Fruit fly (Drosophila melanogaster) whole organism, adult: Measurements from ENCODE around the gene CG12507.

Source experiments
- CG5204 ChIP-seq: fragments of 200-800 bp; sonication (Bioruptor generic); optimal IDR thresholded peaks from 2 replicates; lab custom pipeline; 2016; ENCODE audit warnings: missing biosample characterization, missing genetic modification characterization
- CG7101 ChIP-seq: fragments of 200-800 bp; sonication (Bioruptor generic); optimal IDR thresholded peaks from 2 replicates; lab custom pipeline; 2018; ENCODE audit warnings: missing biosample characterization, mild to moderate bottlenecking, missing genetic modification characterization, moderate library complexity
- Clk ChIP-seq: fragments of 200-800 bp; sonication (Bioruptor generic); optimal IDR thresholded peaks from 2 replicates; lab custom pipeline; 2017; ENCODE audit warnings: missing biosample characterization, missing genetic modification characterization

DNA sequence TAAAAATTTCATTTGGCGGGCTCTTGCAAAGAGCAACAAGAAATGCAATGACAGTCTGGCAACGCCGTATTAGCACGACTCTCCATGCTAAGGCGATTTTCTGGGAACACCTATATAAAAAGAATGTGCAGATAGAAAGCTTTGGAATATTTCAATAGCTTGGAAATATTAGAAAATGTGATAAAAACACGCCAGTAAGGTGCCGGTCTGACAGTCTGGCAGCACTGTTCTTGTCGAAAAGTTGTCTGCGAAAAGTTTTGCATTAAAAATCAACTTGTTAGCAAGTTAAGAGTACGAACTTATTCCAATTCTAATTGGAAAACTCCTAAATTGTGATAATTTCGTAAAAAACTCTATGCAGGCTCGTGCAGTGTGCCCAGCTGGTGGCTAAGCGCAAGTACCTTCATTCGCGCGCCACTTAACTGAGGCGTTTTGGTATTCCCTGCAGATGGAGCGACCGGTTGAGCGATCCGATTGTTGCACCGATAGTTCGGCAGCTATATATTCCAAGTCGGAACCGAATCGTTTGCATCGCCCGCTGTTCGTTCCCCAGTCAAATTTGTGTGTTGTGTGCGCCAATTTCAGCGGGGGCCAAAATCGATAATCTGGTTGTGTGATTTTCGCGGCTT, 11.7 kb upstream of the CG12507 start, which contains the start of gene eas:
- TF ChIP-seq Clk (no peak), CG5204 (no peak), CG7101 (tag; lab: Kevin White, UChicago) (no peak)
